Worm (Caenorhabditis elegans) whole organism, young adult: ENCODE data around the gene rgs-7.

Source experiments
- C06A6.2 ChIP-seq: fragments of 200-800 bp; sonication (Bioruptor generic); conservative IDR thresholded peaks from 2 replicates; pipeline ENCODE4 v1.3.6; 2022; ENCODE audit warnings: missing genetic modification characterization, missing compliant biosample characterization
- Y53F4B.3 ChIP-seq: fragments of 200-800 bp; sonication (Bioruptor generic); IDR thresholded peaks from 2 replicates; pipeline ENCODE4 v1.3.6; 2022; ENCODE audit warnings: missing genetic modification reagents, missing genetic modification characterization, missing compliant biosample characterization
- ZK185.1 ChIP-seq: sonication (generic microtip); optimal IDR thresholded peaks from 2 replicates; lab custom pipeline; 2016; ENCODE audit warnings: mild to moderate bottlenecking, missing genetic modification characterization, missing compliant biosample characterization; ENCODE audit not compliant: poor library complexity, severe bottlenecking
- ceh-40 ChIP-seq: fragments of 200-800 bp; sonication (Bioruptor generic); IDR thresholded peaks from 2 replicates; pipeline ENCODE4 v1.3.6; 2022; ENCODE audit warnings: missing genetic modification characterization, missing compliant biosample characterization
- dpl-1 ChIP-seq: fragments of 150-350 bp; optimal IDR thresholded peaks from 2 replicates; lab custom pipeline; 2014; ENCODE audit warnings: missing biosample characterization, missing genetic modification reagents, missing genetic modification characterization
- ets-4 ChIP-seq: fragments of 200-800 bp; sonication (Bioruptor generic); optimal IDR thresholded peaks from 2 replicates; lab custom pipeline; 2018; ENCODE audit warnings: mild to moderate bottlenecking, missing genetic modification characterization, missing compliant biosample characterization
- nfya-1 ChIP-seq: sonication (generic microtip); optimal IDR thresholded peaks from 2 replicates; lab custom pipeline; 2017; ENCODE audit warnings: antibody characterized with exemption, missing compliant biosample characterization, missing genetic modification characterization, borderline replicate concordance; ENCODE audit not compliant: insufficient read depth
- nhr-27 ChIP-seq: fragments of 200-800 bp; sonication (Bioruptor generic); optimal IDR thresholded peaks from 2 replicates; lab custom pipeline; 2018; ENCODE audit warnings: mild to moderate bottlenecking, missing genetic modification characterization, moderate library complexity, missing compliant biosample characterization
- pha-4 ChIP-seq: fragments of 150-350 bp; sonication (generic microtip); optimal IDR thresholded peaks from 2 replicates; lab custom pipeline; 2014; ENCODE audit warnings: missing biosample characterization, missing genetic modification reagents, missing genetic modification characterization
- somi-1 ChIP-seq: fragments of 200-800 bp; sonication (Bioruptor generic); optimal IDR thresholded peaks from 2 replicates; lab custom pipeline; 2018; ENCODE audit warnings: mild to moderate bottlenecking, missing genetic modification characterization, missing compliant biosample characterization

DNA sequence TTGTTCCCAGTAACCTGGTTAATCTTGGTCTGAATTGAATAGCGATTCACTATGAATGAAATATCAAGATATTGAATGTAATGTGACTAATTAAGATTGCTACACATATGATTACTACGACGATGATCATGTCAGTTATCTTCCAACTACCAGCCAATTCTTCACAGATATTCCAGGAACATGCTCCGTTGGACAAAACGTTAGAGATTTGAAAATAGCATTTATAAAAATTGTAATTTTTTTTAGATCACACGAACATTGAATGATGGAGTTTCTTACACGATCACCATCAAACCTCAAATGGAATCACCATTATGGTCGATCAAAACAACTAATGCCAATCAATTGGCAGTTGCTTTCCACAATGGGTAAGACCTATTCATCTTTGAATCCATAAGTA lies 39.3 kb upstream of the rgs-7 start:
- TF ChIP-seq C06A6.2 (no peak), ZK185.1 (tag; lab: Kevin White, UChicago) (no peak), dpl-1 (GFP tag; lab: Kevin White, UChicago) (no peak), ceh-40 (GFP tag; lab: Robert Waterston, UW) (no peak), Y53F4B.3 (GFP tag; lab: Robert Waterston, UW) (no peak), ets-4 (GFP tag; lab: Kevin White, UChicago) (no peak), pha-4 (tag; lab: Kevin White, UChicago) (no peak), somi-1 (GFP tag; lab: Kevin White, UChicago) (no peak), nhr-27 (tag; lab: Kevin White, UChicago) (no peak), nfya-1 (tag; lab: Kevin White, UChicago) (no peak)
